Worm (Caenorhabditis elegans) whole organism, midembryonic: ENCODE measurements around the gene ceh-27.

Experiments
- cog-1 ChIP-seq: sonication (generic microtip); optimal IDR thresholded peaks from 2 replicates; lab custom pipeline; 2016; ENCODE audit warnings: missing genetic modification characterization, missing compliant biosample characterization
- flt-1 ChIP-seq: fragments of 200-800 bp; sonication (Bioruptor generic); IDR thresholded peaks from 2 replicates; pipeline ENCODE4 v1.3.6; 2022; ENCODE audit warnings: missing genetic modification characterization, missing compliant biosample characterization
- klf-2 ChIP-seq: fragments of 200-800 bp; sonication (Bioruptor generic); conservative IDR thresholded peaks from 2 replicates; pipeline ENCODE4 v1.3.6; 2022; ENCODE audit warnings: missing genetic modification reagents, missing genetic modification characterization, missing compliant biosample characterization
- tab-1 ChIP-seq: fragments of 200-800 bp; sonication (Bioruptor generic); IDR thresholded peaks from 2 replicates; pipeline ENCODE4 v1.3.6; 2022; ENCODE audit warnings: missing genetic modification characterization, missing compliant biosample characterization
- ztf-29 ChIP-seq: fragments of 200-800 bp; sonication (Bioruptor generic); IDR thresholded peaks from 2 replicates; pipeline ENCODE4 v1.3.6; 2022; ENCODE audit warnings: missing genetic modification reagents, missing genetic modification characterization, missing compliant biosample characterization

- TF ChIP-seq klf-2 (GFP tag; lab: Robert Waterston, UW), result no peak
- no peak for TF ChIP-seq flt-1
- TF ChIP-seq ztf-29 (GFP tag; lab: Robert Waterston, UW), result no peak
- no peak for TF ChIP-seq tab-1 (GFP tag; lab: Robert Waterston, UW)
- TF ChIP-seq cog-1 (tag; lab: Kevin White, UChicago), result no peak
Measured at ce11 chrV:11620081-11620480, 44.8 kb downstream of the ceh-27 start.
